Fruit fly (Drosophila melanogaster) whole organism, pupa: Measurements from ENCODE around the gene CG10031.

ENCODE experiments used
- CG10348 ChIP-seq: fragments of 200-800 bp; sonication (Bioruptor generic); IDR thresholded peaks from 2 replicates; pipeline ENCODE4 v1.3.6; 2022; ENCODE audit warnings: missing biosample characterization, missing genetic modification characterization
- CG12605 ChIP-seq: fragments of 200-800 bp; sonication (Bioruptor generic); IDR thresholded peaks from 2 replicates; pipeline ENCODE4 v1.3.6; 2022; ENCODE audit warnings: missing biosample characterization, missing genetic modification characterization
- CG13204 ChIP-seq: fragments of 200-800 bp; sonication (Bioruptor generic); optimal IDR thresholded peaks from 2 replicates; lab custom pipeline; 2018; ENCODE audit warnings: missing biosample characterization, mild to moderate bottlenecking, missing genetic modification characterization, moderate library complexity
- CG14655 ChIP-seq: fragments of 200-800 bp; sonication (Bioruptor generic); optimal IDR thresholded peaks from 3 replicates; lab custom pipeline; 2017; ENCODE audit warnings: mild to moderate bottlenecking, missing biosample characterization, missing genetic modification reagents, missing genetic modification characterization
- CG15710 ChIP-seq: fragments of 200-800 bp; sonication (Bioruptor generic); optimal IDR thresholded peaks from 2 replicates; lab custom pipeline; 2018; ENCODE audit warnings: missing biosample characterization, mild to moderate bottlenecking, missing genetic modification characterization, moderate library complexity
- CG17806 ChIP-seq: fragments of 200-800 bp; sonication (Bioruptor generic); optimal IDR thresholded peaks from 2 replicates; lab custom pipeline; 2018; ENCODE audit warnings: missing biosample characterization, mild to moderate bottlenecking, missing genetic modification characterization, moderate library complexity
- CG32121 ChIP-seq: fragments of 200-800 bp; sonication (Bioruptor generic); IDR thresholded peaks from 2 replicates; pipeline ENCODE4 v1.3.6; 2022; ENCODE audit warnings: missing biosample characterization, missing genetic modification characterization
- CG34367 ChIP-seq: fragments of 200-800 bp; sonication (Bioruptor generic); optimal IDR thresholded peaks from 2 replicates; lab custom pipeline; 2018; ENCODE audit warnings: missing biosample characterization, mild to moderate bottlenecking, missing genetic modification characterization
- CG4496 ChIP-seq: fragments of 200-800 bp; sonication (Bioruptor generic); IDR thresholded peaks from 3 replicates; pipeline ENCODE4 v1.3.6; 2022; ENCODE audit warnings: missing biosample characterization, missing genetic modification characterization
- CG8159 ChIP-seq: fragments of 200-800 bp; sonication (Bioruptor generic); optimal IDR thresholded peaks from 3 replicates; lab custom pipeline; 2018; ENCODE audit warnings: missing biosample characterization, mild to moderate bottlenecking, missing genetic modification characterization, moderate library complexity
- CG8301 ChIP-seq: fragments of 200-800 bp; sonication (Bioruptor generic); optimal IDR thresholded peaks from 2 replicates; lab custom pipeline; 2018; ENCODE audit warnings: missing biosample characterization, mild to moderate bottlenecking, missing genetic modification characterization
- CG9948 ChIP-seq: fragments of 200-800 bp; sonication (Bioruptor generic); optimal IDR thresholded peaks from 2 replicates; lab custom pipeline; 2018; ENCODE audit warnings: missing biosample characterization, mild to moderate bottlenecking, missing genetic modification characterization, moderate library complexity
- D1 ChIP-seq: fragments of 200-800 bp; sonication (Bioruptor generic); optimal IDR thresholded peaks from 2 replicates; lab custom pipeline; 2018; ENCODE audit warnings: missing biosample characterization, mild to moderate bottlenecking, missing genetic modification characterization, moderate library complexity
- EcR ChIP-seq: fragments of 200-800 bp; sonication (Bioruptor generic); optimal IDR thresholded peaks from 3 replicates; lab custom pipeline; 2019; ENCODE audit warnings: missing biosample characterization, missing genetic modification characterization, mild to moderate bottlenecking, moderate library complexity, missing genetic modification reagents
- Ets98B ChIP-seq: fragments of 200-800 bp; sonication (Bioruptor generic); IDR thresholded peaks from 2 replicates; pipeline ENCODE4 v1.3.6; 2022; ENCODE audit warnings: missing biosample characterization, missing genetic modification characterization
- Pif1A ChIP-seq: fragments of 200-800 bp; sonication (Bioruptor generic); optimal IDR thresholded peaks from 3 replicates; lab custom pipeline; 2016; ENCODE audit warnings: missing biosample characterization, missing genetic modification characterization
- Pif1B ChIP-seq: fragments of 200-800 bp; sonication (Bioruptor generic); optimal IDR thresholded peaks from 3 replicates; lab custom pipeline; 2016; ENCODE audit warnings: missing biosample characterization, missing genetic modification characterization
- Snoo ChIP-seq: fragments of 200-800 bp; sonication (Bioruptor generic); optimal IDR thresholded peaks from 3 replicates; lab custom pipeline; 2017; ENCODE audit warnings: missing biosample characterization, mild to moderate bottlenecking, missing genetic modification characterization, inconsistent platforms
- fd96Ca ChIP-seq: fragments of 200-800 bp; sonication (Bioruptor generic); IDR thresholded peaks from 3 replicates; pipeline ENCODE4 v1.3.6; 2022; ENCODE audit warnings: missing biosample characterization, missing genetic modification characterization
- gl ChIP-seq: fragments of 200-800 bp; sonication (Bioruptor generic); optimal IDR thresholded peaks from 2 replicates; lab custom pipeline; 2018; ENCODE audit warnings: missing biosample characterization, mild to moderate bottlenecking, missing genetic modification characterization
- rn ChIP-seq: fragments of 200-800 bp; sonication (Bioruptor generic); IDR thresholded peaks from 2 replicates; pipeline ENCODE4 v1.3.6; 2022; ENCODE audit warnings: missing biosample characterization, missing genetic modification characterization

The CG10031 gene

dm6 chr2L:3670481-3670880, 28.4 kb downstream of the CG10031 start, which contains the start of gene Sfp24Bc:
Gene Sfp24Bc, minus strand, starts transcription at chr2L:3670581.
- TF ChIP-seq CG14655 = no peak
- no peak for TF ChIP-seq rn (GFP tag; lab: Robert Waterston, UW)
- TF ChIP-seq CG4496 (GFP tag; lab: Robert Waterston, UW) = no peak
- no peak for TF ChIP-seq EcR (GFP tag; lab: Kevin White, UChicago)
- TF ChIP-seq Pif1A (GFP tag; lab: Kevin White, UChicago) = no peak
- no peak for TF ChIP-seq CG8301 (tag; lab: Kevin White, UChicago)
- no peak for TF ChIP-seq gl (tag; lab: Kevin White, UChicago)
- TF ChIP-seq Snoo (tag; lab: Kevin White, UChicago) = no peak
- no peak for TF ChIP-seq CG12605
- no peak for TF ChIP-seq CG17806 (tag; lab: Kevin White, UChicago)
- TF ChIP-seq D1 (tag; lab: Kevin White, UChicago) = no peak
- TF ChIP-seq fd96Ca (GFP tag; lab: Robert Waterston, UW) = no peak
- no peak for TF ChIP-seq CG15710 (tag; lab: Kevin White, UChicago)
- TF ChIP-seq, all 21 proteins: peak for 0

DNA sequence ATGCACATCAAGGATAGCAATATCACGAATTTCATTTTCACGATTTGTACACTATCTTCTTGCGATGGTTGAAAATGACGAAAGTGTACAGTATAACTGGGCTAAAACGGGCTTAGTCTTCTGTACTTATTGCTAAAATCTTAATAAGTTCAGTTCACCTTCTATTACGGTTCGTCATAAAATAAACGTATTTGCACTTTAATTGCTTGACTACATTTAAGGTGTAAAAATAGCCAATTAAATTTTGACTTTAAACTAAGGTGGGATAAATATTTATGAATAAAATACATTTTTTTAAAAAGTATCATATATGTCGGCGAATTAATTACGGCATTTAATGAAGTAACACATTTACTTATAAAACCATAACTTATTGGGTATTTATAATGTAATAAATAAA, 29.2 kb downstream of the CG10031 start, which contains the start of gene Sfp24Bb:
Sfp24Bb (minus strand) TSS at position 101 of the 400 bp plus-strand sequence.
- TF ChIP-seq CG32121 (GFP tag; lab: Robert Waterston, UW) = no peak
- TF ChIP-seq gl (tag; lab: Kevin White, UChicago) = no peak
- TF ChIP-seq Pif1B (GFP tag; lab: Kevin White, UChicago) = no peak

- TF ChIP-seq CG8159 (tag; lab: Kevin White, UChicago) = no peak
- TF ChIP-seq Snoo (tag; lab: Kevin White, UChicago) = no peak
- TF ChIP-seq CG13204 (GFP tag; lab: Kevin White, UChicago) = no peak
These were observed 29.9 kb downstream of the CG10031 start, which contains the start of gene Sfp24Bd for dm6 chr2L:3669034-3669433. Gene Sfp24Bd, minus strand, starts transcription at chr2L:3669134.

DNA sequence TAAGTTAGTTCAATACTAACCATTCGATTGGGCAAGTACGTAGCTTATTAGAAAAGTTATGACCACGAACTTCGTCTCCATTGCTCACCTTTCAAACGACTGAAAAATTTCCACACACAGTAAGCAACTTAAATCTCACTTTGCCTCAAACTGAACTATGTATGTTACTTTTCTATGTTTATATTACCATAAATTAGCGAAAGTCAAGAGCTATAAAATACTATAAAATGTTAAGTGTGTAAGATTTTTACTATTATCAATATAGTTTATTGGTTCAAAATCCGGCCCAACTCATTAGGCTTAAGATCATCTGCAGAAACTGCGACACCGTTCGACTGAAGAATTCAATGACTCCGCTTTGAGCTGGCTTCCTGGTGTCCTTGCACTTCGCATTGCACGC, 30.4 kb downstream of the CG10031 start, which contains the start of gene Sfp24Ba:
Sfp24Ba (minus strand) TSS at position 101 of the 400 bp plus-strand sequence.
- no peak for TF ChIP-seq CG32121 (GFP tag; lab: Robert Waterston, UW)
- TF ChIP-seq Snoo (tag; lab: Kevin White, UChicago) = no peak
- TF ChIP-seq CG14655 = no peak
- TF ChIP-seq CG12605 = no peak
- no peak for TF ChIP-seq CG10348 (GFP tag; lab: Robert Waterston, UW)
- TF ChIP-seq CG8159 (tag; lab: Kevin White, UChicago) = no peak
- TF ChIP-seq CG34367 (tag; lab: Kevin White, UChicago) = no peak
- TF ChIP-seq CG4496 (GFP tag; lab: Robert Waterston, UW) = no peak
- no peak for TF ChIP-seq CG17806 (tag; lab: Kevin White, UChicago)
- no peak for TF ChIP-seq fd96Ca (GFP tag; lab: Robert Waterston, UW)

DNA sequence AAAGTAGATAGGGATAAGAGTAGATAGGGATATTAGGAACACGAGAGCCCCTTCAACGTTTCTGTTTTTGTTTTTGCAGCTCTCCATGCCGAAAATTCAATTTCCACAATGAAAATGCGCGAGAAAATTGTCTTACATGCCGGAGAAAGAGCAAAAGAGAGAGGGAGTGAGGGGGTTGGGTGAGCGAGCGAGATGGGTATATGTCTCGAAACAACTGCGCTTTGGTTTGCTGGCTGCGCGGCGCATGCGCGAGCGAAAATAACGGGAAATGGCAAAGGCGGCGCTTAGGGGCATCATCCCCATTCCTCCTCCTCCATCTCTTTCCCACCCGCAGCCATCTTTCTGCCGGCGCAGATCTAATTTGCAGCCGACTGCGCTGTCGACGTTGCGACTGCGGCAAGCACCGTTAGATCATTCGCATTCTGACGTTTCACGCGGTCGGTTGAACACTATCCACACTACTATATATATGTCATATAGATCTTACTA, 36.5 kb downstream of the CG10031 start, which contains the start of gene Drgx:
Drgx (plus strand) TSS at position 439 of the 489 bp plus-strand sequence.
- 0 out of 2 replicates have a peak, but pooled peaks have one; percentile 12 for TF ChIP-seq Ets98B (GFP tag; lab: Robert Waterston, UW)
- no peak for TF ChIP-seq Snoo (tag; lab: Kevin White, UChicago)
- peak; percentile 20; the same call in 1 of the 2 replicates for TF ChIP-seq CG32121 (GFP tag; lab: Robert Waterston, UW)
- TF ChIP-seq D1 (tag; lab: Kevin White, UChicago) = peak; percentile 3

- TF ChIP-seq D1 (tag; lab: Kevin White, UChicago) (peak; percentile 43), gl (tag; lab: Kevin White, UChicago) (no peak), CG32121 (GFP tag; lab: Robert Waterston, UW) (peak; percentile 36; the same call in 1 of the 2 replicates), CG17806 (tag; lab: Kevin White, UChicago) (peak; percentile 11), CG9948 (tag; lab: Kevin White, UChicago) (peak; percentile 29), CG8301 (tag; lab: Kevin White, UChicago) (peak; percentile 41), CG13204 (GFP tag; lab: Kevin White, UChicago) (no peak), Pif1B (GFP tag; lab: Kevin White, UChicago) (no peak), CG12605 (no peak), Pif1A (GFP tag; lab: Kevin White, UChicago) (no peak), CG34367 (tag; lab: Kevin White, UChicago) (no peak), EcR (GFP tag; lab: Kevin White, UChicago) (no peak), rn (GFP tag; lab: Robert Waterston, UW) (no peak), CG14655 (peak; percentile 51), Ets98B (GFP tag; lab: Robert Waterston, UW) (0 out of 2 replicates have a peak, but pooled peaks have one; percentile 53), CG4496 (GFP tag; lab: Robert Waterston, UW) (0 out of 3 replicates have a peak, but pooled peaks have one; percentile 40), CG10348 (GFP tag; lab: Robert Waterston, UW) (no peak), fd96Ca (GFP tag; lab: Robert Waterston, UW) (no peak), CG15710 (tag; lab: Kevin White, UChicago) (peak; percentile 43), CG8159 (tag; lab: Kevin White, UChicago) (peak; percentile 53), Snoo (tag; lab: Kevin White, UChicago) (no peak)
These were observed 41.3 kb downstream of the CG10031 start for dm6 chr2L:3657349-3658142.
